Worm (Caenorhabditis elegans) whole organism, early embryonic: ENCODE results near the gene cest-2.1.

Experiments
- ama-1 ChIP-seq: fragments of 150-350 bp; optimal IDR thresholded peaks from 2 replicates; lab custom pipeline; 2014
- ceh-36 ChIP-seq: sonication (generic microtip); optimal IDR thresholded peaks from 2 replicates; lab custom pipeline; 2016; ENCODE audit warnings: missing genetic modification characterization, inconsistent platforms, missing compliant biosample characterization
- ets-7 ChIP-seq: sonication (generic microtip); optimal IDR thresholded peaks from 2 replicates; lab custom pipeline; 2016; ENCODE audit warnings: missing genotype, missing genetic modification characterization, missing compliant biosample characterization
- flt-1 ChIP-seq: fragments of 200-800 bp; sonication (Bioruptor generic); IDR thresholded peaks from 2 replicates; pipeline ENCODE4 v1.3.6; 2022; ENCODE audit warnings: missing genetic modification characterization, missing compliant biosample characterization
- hmbx-1 ChIP-seq: sonication (generic microtip); optimal IDR thresholded peaks from 2 replicates; lab custom pipeline; 2016; ENCODE audit warnings: mild to moderate bottlenecking, missing genetic modification characterization, missing compliant biosample characterization
- hnd-1 ChIP-seq: sonication (generic microtip); optimal IDR thresholded peaks from 2 replicates; lab custom pipeline; 2016; ENCODE audit warnings: missing genetic modification characterization, missing compliant biosample characterization
- pes-1 ChIP-seq: fragments of 200-800 bp; sonication (Bioruptor generic); IDR thresholded peaks from 2 replicates; pipeline ENCODE4 v1.3.6; 2022; ENCODE audit warnings: missing genetic modification reagents, missing genetic modification characterization, missing compliant biosample characterization
- sea-1 ChIP-seq: fragments of 200-800 bp; sonication (Bioruptor generic); conservative IDR thresholded peaks from 2 replicates; pipeline ENCODE4 v1.3.6; 2022; ENCODE audit warnings: missing genetic modification characterization, missing compliant biosample characterization
- tbx-37 ChIP-seq: fragments of 200-800 bp; sonication (Bioruptor generic); conservative IDR thresholded peaks from 2 replicates; pipeline ENCODE4 v1.3.6; 2022; ENCODE audit warnings: missing genetic modification reagents, missing genetic modification characterization, missing compliant biosample characterization
- tra-4 ChIP-seq: sonication (generic microtip); optimal IDR thresholded peaks from 2 replicates; lab custom pipeline; 2017; ENCODE audit warnings: missing genetic modification characterization, missing compliant biosample characterization

DNA sequence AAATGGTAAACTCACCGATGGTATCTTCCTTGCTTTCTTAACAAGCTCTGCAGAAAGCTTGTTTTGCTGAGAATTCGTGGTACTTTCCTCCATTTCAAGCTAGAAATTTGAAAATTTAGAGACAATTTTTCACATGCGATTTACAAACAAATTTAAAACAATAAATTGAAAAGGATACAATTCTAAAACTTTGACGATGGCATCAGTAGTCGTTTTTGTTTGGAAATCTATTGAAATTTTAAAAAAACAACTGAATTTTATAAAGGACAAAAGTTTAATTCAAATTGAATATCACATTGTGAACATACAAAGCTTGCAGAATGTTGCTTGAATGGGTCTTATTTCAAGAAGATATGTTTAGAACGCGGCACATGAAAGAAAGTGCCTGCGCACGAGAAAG, 3.7 kb downstream of the cest-2.1 start, which contains the start of gene ocam-1:
- no peak for TF ChIP-seq sea-1
- TF ChIP-seq ama-1 (lab: Kevin White, UChicago), result no peak
- TF ChIP-seq tbx-37 (GFP tag; lab: Robert Waterston, UW), result no peak
- no peak for TF ChIP-seq hmbx-1 (tag; lab: Kevin White, UChicago)
- TF ChIP-seq hnd-1, result no peak
- no peak for TF ChIP-seq tra-4 (tag; lab: Kevin White, UChicago)
- TF ChIP-seq pes-1 (GFP tag; lab: Robert Waterston, UW), result no peak
- no peak for TF ChIP-seq ceh-36 (tag; lab: Kevin White, UChicago)
- TF ChIP-seq ets-7, result no peak
- no peak for TF ChIP-seq flt-1 (GFP tag; lab: Robert Waterston, UW)
